Worm (Caenorhabditis elegans) whole organism, midembryonic: Measurements from ENCODE around the gene Y14H12B.1.

Source experiments
- T22C8.4 ChIP-seq: fragments of 200-800 bp; sonication (Bioruptor generic); IDR thresholded peaks from 2 replicates; pipeline ENCODE4 v1.3.6; 2022; ENCODE audit warnings: missing genetic modification characterization, missing compliant biosample characterization
- cog-1 ChIP-seq: sonication (generic microtip); optimal IDR thresholded peaks from 2 replicates; lab custom pipeline; 2016; ENCODE audit warnings: missing genetic modification characterization, missing compliant biosample characterization
- flt-1 ChIP-seq: fragments of 200-800 bp; sonication (Bioruptor generic); IDR thresholded peaks from 2 replicates; pipeline ENCODE4 v1.3.6; 2022; ENCODE audit warnings: missing genetic modification characterization, missing compliant biosample characterization
- klf-2 ChIP-seq: fragments of 200-800 bp; sonication (Bioruptor generic); conservative IDR thresholded peaks from 2 replicates; pipeline ENCODE4 v1.3.6; 2022; ENCODE audit warnings: missing genetic modification reagents, missing genetic modification characterization, missing compliant biosample characterization
- med-1 ChIP-seq: sonication (generic microtip); optimal IDR thresholded peaks from 2 replicates; lab custom pipeline; 2017; ENCODE audit warnings: missing genetic modification characterization, mild to moderate bottlenecking, missing compliant biosample characterization, antibody characterized with exemption, missing genetic modification reagents; ENCODE audit not compliant: insufficient read depth
- ref-1 ChIP-seq: fragments of 200-800 bp; sonication (Bioruptor generic); conservative IDR thresholded peaks from 2 replicates; pipeline ENCODE4 v1.3.6; 2022; ENCODE audit warnings: missing genetic modification reagents, missing genetic modification characterization, missing compliant biosample characterization
- tab-1 ChIP-seq: fragments of 200-800 bp; sonication (Bioruptor generic); IDR thresholded peaks from 2 replicates; pipeline ENCODE4 v1.3.6; 2022; ENCODE audit warnings: missing genetic modification characterization, missing compliant biosample characterization
- ztf-23 ChIP-seq: fragments of 200-800 bp; sonication (Bioruptor generic); IDR thresholded peaks from 2 replicates; pipeline ENCODE4 v1.3.6; 2022; ENCODE audit warnings: missing genetic modification reagents, missing genetic modification characterization, missing compliant biosample characterization
- ztf-29 ChIP-seq: fragments of 200-800 bp; sonication (Bioruptor generic); IDR thresholded peaks from 2 replicates; pipeline ENCODE4 v1.3.6; 2022; ENCODE audit warnings: missing genetic modification reagents, missing genetic modification characterization, missing compliant biosample characterization

Gene Y14H12B.1

ce11 chrII:3951354-3951753 lies 17.1 kb downstream of the Y14H12B.1 start:
- TF ChIP-seq med-1 (GFP tag; lab: Kevin White, UChicago) (no peak), ztf-29 (GFP tag; lab: Robert Waterston, UW) (no peak), cog-1 (tag; lab: Kevin White, UChicago) (no peak), ztf-23 (GFP tag; lab: Robert Waterston, UW) (no peak), flt-1 (GFP tag; lab: Robert Waterston, UW) (no peak), T22C8.4 (GFP tag; lab: Robert Waterston, UW) (no peak), ref-1 (GFP tag; lab: Robert Waterston, UW) (no peak), klf-2 (no peak), tab-1 (GFP tag; lab: Robert Waterston, UW) (no peak)

- TF ChIP-seq ref-1 (GFP tag; lab: Robert Waterston, UW) (no peak), ztf-23 (GFP tag; lab: Robert Waterston, UW) (no peak), T22C8.4 (GFP tag; lab: Robert Waterston, UW) (no peak), tab-1 (GFP tag; lab: Robert Waterston, UW) (no peak), klf-2 (no peak)
Measured at ce11 chrII:3952368-3952767, 18.1 kb downstream of the Y14H12B.1 start.

ce11 chrII:3952967-3953366 lies 18.7 kb downstream of the Y14H12B.1 start:
- TF ChIP-seq klf-2 (no peak), ztf-23 (GFP tag; lab: Robert Waterston, UW) (no peak)

ce11 chrII:3954018-3954417 lies 19.8 kb downstream of the Y14H12B.1 start:
- TF ChIP-seq ztf-23 (GFP tag; lab: Robert Waterston, UW) = no peak
- no peak for TF ChIP-seq cog-1 (tag; lab: Kevin White, UChicago)
- no peak for TF ChIP-seq flt-1 (GFP tag; lab: Robert Waterston, UW)
- TF ChIP-seq tab-1 (GFP tag; lab: Robert Waterston, UW) = no peak
- no peak for TF ChIP-seq ztf-29 (GFP tag; lab: Robert Waterston, UW)

- no peak for TF ChIP-seq ref-1 (GFP tag; lab: Robert Waterston, UW)
- no peak for TF ChIP-seq klf-2
- no peak for TF ChIP-seq flt-1 (GFP tag; lab: Robert Waterston, UW)
- TF ChIP-seq ztf-23 (GFP tag; lab: Robert Waterston, UW) = no peak
- no peak for TF ChIP-seq med-1 (GFP tag; lab: Kevin White, UChicago)
- no peak for TF ChIP-seq ztf-29 (GFP tag; lab: Robert Waterston, UW)
- TF ChIP-seq cog-1 (tag; lab: Kevin White, UChicago) = no peak
- TF ChIP-seq tab-1 (GFP tag; lab: Robert Waterston, UW) = no peak
- no peak for TF ChIP-seq T22C8.4 (GFP tag; lab: Robert Waterston, UW)
Measured at ce11 chrII:3954838-3955237, 20.6 kb downstream of the Y14H12B.1 start.

ce11 chrII:3955938-3956337 lies 21.7 kb downstream of the Y14H12B.1 start:
- TF ChIP-seq cog-1 (tag; lab: Kevin White, UChicago) (no peak), T22C8.4 (GFP tag; lab: Robert Waterston, UW) (peak; percentile 53; the same call in 1 of the 2 replicates), ztf-23 (GFP tag; lab: Robert Waterston, UW) (no peak), ref-1 (GFP tag; lab: Robert Waterston, UW) (no peak)

ce11 chrII:3956744-3957143 lies 22.5 kb downstream of the Y14H12B.1 start:
- TF ChIP-seq tab-1 (GFP tag; lab: Robert Waterston, UW) (no peak), T22C8.4 (GFP tag; lab: Robert Waterston, UW) (no peak), ztf-23 (GFP tag; lab: Robert Waterston, UW) (no peak)

- TF ChIP-seq ref-1 (GFP tag; lab: Robert Waterston, UW) (no peak), ztf-23 (GFP tag; lab: Robert Waterston, UW) (no peak), klf-2 (no peak), cog-1 (tag; lab: Kevin White, UChicago) (no peak), flt-1 (GFP tag; lab: Robert Waterston, UW) (no peak), tab-1 (GFP tag; lab: Robert Waterston, UW) (no peak), ztf-29 (GFP tag; lab: Robert Waterston, UW) (peak; percentile 75; the same call in 1 of the 2 replicates), med-1 (GFP tag; lab: Kevin White, UChicago) (no peak)
Measured at ce11 chrII:3957455-3958212, 23.4 kb downstream of the Y14H12B.1 start.

- TF ChIP-seq klf-2 (no peak), cog-1 (tag; lab: Kevin White, UChicago) (peak; percentile 63), flt-1 (GFP tag; lab: Robert Waterston, UW) (peak; percentile 66; the same call in 1 of the 2 replicates)
Measured at ce11 chrII:3958673-3959299, 24.5 kb downstream of the Y14H12B.1 start.

- TF ChIP-seq ztf-29 (GFP tag; lab: Robert Waterston, UW) (no peak), ztf-23 (GFP tag; lab: Robert Waterston, UW) (no peak), tab-1 (GFP tag; lab: Robert Waterston, UW) (0 out of 2 replicates have a peak, but pooled peaks have one; percentile 35), T22C8.4 (GFP tag; lab: Robert Waterston, UW) (no peak), klf-2 (no peak), ref-1 (GFP tag; lab: Robert Waterston, UW) (no peak), med-1 (GFP tag; lab: Kevin White, UChicago) (no peak), cog-1 (tag; lab: Kevin White, UChicago) (peak; percentile 8)
Measured at ce11 chrII:3959432-3960102, 25.3 kb downstream of the Y14H12B.1 start.
